Fruit fly (Drosophila melanogaster) whole organism, embryonic: ENCODE data around the gene Atg6.

Experiments
- Abd-B ChIP-seq: fragments of 200-800 bp; sonication (Bioruptor generic); optimal IDR thresholded peaks from 2 replicates; lab custom pipeline; 2018; ENCODE audit warnings: missing biosample characterization, mild to moderate bottlenecking, missing genetic modification characterization, moderate library complexity
- Ada2b ChIP-seq: fragments of 200-800 bp; sonication (Bioruptor generic); IDR thresholded peaks from 2 replicates; pipeline ENCODE4 v1.3.6; 2022; ENCODE audit warnings: missing biosample characterization, missing genetic modification characterization
- Adf1 ChIP-seq: fragments of 200-800 bp; sonication (Bioruptor generic); IDR thresholded peaks from 2 replicates; pipeline ENCODE4 v1.3.6; 2022; ENCODE audit warnings: missing biosample characterization, missing genetic modification characterization
- Atf3 ChIP-seq: fragments of 200-800 bp; sonication (Bioruptor generic); optimal IDR thresholded peaks from 3 replicates; lab custom pipeline; 2016; ENCODE audit warnings: missing biosample characterization, missing genetic modification characterization
- CG10654 ChIP-seq: fragments of 200-800 bp; sonication (Bioruptor generic); optimal IDR thresholded peaks from 2 replicates; lab custom pipeline; 2016; ENCODE audit warnings: missing biosample characterization, missing genetic modification characterization
- CG12071 ChIP-seq: fragments of 200-800 bp; sonication (Bioruptor generic); optimal IDR thresholded peaks from 3 replicates; lab custom pipeline; 2018; ENCODE audit warnings: missing biosample characterization, mild to moderate bottlenecking, missing genetic modification characterization
- CG12299 ChIP-seq: fragments of 200-800 bp; sonication (Bioruptor generic); optimal IDR thresholded peaks from 2 replicates; lab custom pipeline; 2018; ENCODE audit warnings: missing biosample characterization, mild to moderate bottlenecking, missing genetic modification characterization
- CG13894 ChIP-seq: fragments of 200-800 bp; sonication (Bioruptor generic); optimal IDR thresholded peaks from 3 replicates; lab custom pipeline; 2018; ENCODE audit warnings: missing biosample characterization, mild to moderate bottlenecking, missing genetic modification characterization, moderate library complexity
- CG14441 ChIP-seq: fragments of 200-800 bp; sonication (Bioruptor generic); IDR thresholded peaks from 2 replicates; pipeline ENCODE4 v1.3.6; 2022; ENCODE audit warnings: missing biosample characterization, missing genetic modification characterization
- CG17612 ChIP-seq: fragments of 200-800 bp; sonication (Bioruptor generic); IDR thresholded peaks from 2 replicates; pipeline ENCODE4 v1.3.6; 2022; ENCODE audit warnings: missing biosample characterization, missing genetic modification characterization
- CG18262 ChIP-seq: fragments of 200-800 bp; optimal IDR thresholded peaks from 3 replicates; lab custom pipeline; 2019; ENCODE audit warnings: missing biosample characterization, mild to moderate bottlenecking, missing genetic modification characterization, moderate library complexity
- CG18476 ChIP-seq: fragments of 200-800 bp; sonication (Bioruptor generic); optimal IDR thresholded peaks from 2 replicates; lab custom pipeline; 2016; ENCODE audit warnings: missing biosample characterization, mild to moderate bottlenecking, missing genetic modification characterization
- CG2889 ChIP-seq: fragments of 200-800 bp; sonication (Bioruptor generic); IDR thresholded peaks from 3 replicates; pipeline ENCODE4 v1.3.6; 2022; ENCODE audit warnings: missing biosample characterization, missing genetic modification characterization
- CG30020 ChIP-seq: fragments of 200-800 bp; optimal IDR thresholded peaks from 2 replicates; lab custom pipeline; 2019; ENCODE audit warnings: missing biosample characterization, mild to moderate bottlenecking, missing genetic modification characterization, moderate library complexity
- CG32772 ChIP-seq: fragments of 200-800 bp; sonication (Bioruptor generic); IDR thresholded peaks from 2 replicates; pipeline ENCODE4 v1.3.6; 2022; ENCODE audit warnings: missing biosample characterization, missing genetic modification characterization
- CG3281 ChIP-seq: fragments of 200-800 bp; sonication (Bioruptor generic); optimal IDR thresholded peaks from 3 replicates; lab custom pipeline; 2017; ENCODE audit warnings: missing biosample characterization, mild to moderate bottlenecking, missing genetic modification characterization
- CG4730 ChIP-seq: fragments of 200-800 bp; sonication (Bioruptor generic); IDR thresholded peaks from 2 replicates; pipeline ENCODE4 v1.3.6; 2022; ENCODE audit warnings: missing biosample characterization, missing genetic modification characterization
- CG5953 ChIP-seq: fragments of 200-800 bp; sonication (Bioruptor generic); IDR thresholded peaks from 2 replicates; pipeline ENCODE4 v1.3.6; 2022; ENCODE audit warnings: missing biosample characterization, missing genetic modification characterization
- CG8089 ChIP-seq: fragments of 200-800 bp; sonication (Bioruptor generic); optimal IDR thresholded peaks from 3 replicates; lab custom pipeline; 2016; ENCODE audit warnings: missing biosample characterization, missing genetic modification characterization
- CG8924 ChIP-seq: fragments of 200-800 bp; optimal IDR thresholded peaks from 3 replicates; lab custom pipeline; 2019; ENCODE audit warnings: missing biosample characterization, mild to moderate bottlenecking, missing genetic modification characterization, moderate library complexity
- CoRest ChIP-seq: fragments of 200-800 bp; sonication (Bioruptor generic); optimal IDR thresholded peaks from 3 replicates; lab custom pipeline; 2018; ENCODE audit warnings: missing biosample characterization, mild to moderate bottlenecking, missing genetic modification characterization, moderate library complexity
- Dbx ChIP-seq: fragments of 200-800 bp; sonication (Bioruptor generic); IDR thresholded peaks from 3 replicates; pipeline ENCODE4 v1.3.6; 2022; ENCODE audit warnings: missing biosample characterization, missing genetic modification characterization
- Dek ChIP-seq: fragments of 200-800 bp; sonication (Bioruptor generic); optimal IDR thresholded peaks from 3 replicates; lab custom pipeline; 2019; ENCODE audit warnings: missing biosample characterization, mild to moderate bottlenecking, missing genetic modification characterization, moderate library complexity
- Dp ChIP-seq: fragments of 200-800 bp; sonication (Bioruptor generic); optimal IDR thresholded peaks from 2 replicates; lab custom pipeline; 2018; ENCODE audit warnings: missing biosample characterization, mild to moderate bottlenecking, missing genetic modification characterization, moderate library complexity
- Fer3 ChIP-seq: fragments of 200-800 bp; sonication (Bioruptor generic); optimal IDR thresholded peaks from 2 replicates; lab custom pipeline; 2018; ENCODE audit warnings: missing biosample characterization, mild to moderate bottlenecking, missing genetic modification characterization, moderate library complexity
- GATAe ChIP-seq: fragments of 200-800 bp; sonication (Bioruptor generic); conservative IDR thresholded peaks from 2 replicates; pipeline ENCODE4 v1.3.6; 2022; ENCODE audit warnings: missing biosample characterization, missing genetic modification characterization
- HLH3B ChIP-seq: fragments of 200-800 bp; sonication (Bioruptor generic); IDR thresholded peaks from 2 replicates; pipeline ENCODE4 v1.3.6; 2022; ENCODE audit warnings: missing biosample characterization, missing genetic modification characterization
- MESR4 ChIP-seq: fragments of 200-800 bp; sonication (Bioruptor generic); optimal IDR thresholded peaks from 2 replicates; lab custom pipeline; 2018; ENCODE audit warnings: missing biosample characterization, mild to moderate bottlenecking, missing genetic modification characterization, moderate library complexity
- Nf-YB ChIP-seq: fragments of 200-800 bp; sonication (Bioruptor generic); optimal IDR thresholded peaks from 3 replicates; lab custom pipeline; 2019; ENCODE audit warnings: missing biosample characterization, mild to moderate bottlenecking, missing genetic modification characterization, moderate library complexity
- Rfx ChIP-seq: fragments of 200-800 bp; sonication (Bioruptor generic); IDR thresholded peaks from 2 replicates; pipeline ENCODE4 v1.3.6; 2022; ENCODE audit warnings: missing biosample characterization, missing genetic modification characterization
- Xrp1 ChIP-seq: fragments of 200-800 bp; sonication (Bioruptor generic); IDR thresholded peaks from 2 replicates; pipeline ENCODE4 v1.3.6; 2022; ENCODE audit warnings: missing biosample characterization, missing genetic modification characterization
- ac ChIP-seq: fragments of 200-800 bp; sonication (Bioruptor generic); optimal IDR thresholded peaks from 3 replicates; lab custom pipeline; 2017; ENCODE audit warnings: missing biosample characterization, mild to moderate bottlenecking, missing genetic modification characterization
- az2 ChIP-seq: fragments of 200-800 bp; sonication (Bioruptor generic); optimal IDR thresholded peaks from 3 replicates; lab custom pipeline; 2016; ENCODE audit warnings: missing biosample characterization, missing genetic modification characterization
- bcd ChIP-seq: fragments of 200-800 bp; sonication (Bioruptor generic); optimal IDR thresholded peaks from 2 replicates; lab custom pipeline; 2017; ENCODE audit warnings: missing biosample characterization, mild to moderate bottlenecking, missing genetic modification characterization
- chinmo ChIP-seq: fragments of 200-800 bp; sonication (Bioruptor generic); IDR thresholded peaks from 4 replicates; pipeline ENCODE4 v1.3.6; 2022; ENCODE audit warnings: missing biosample characterization, missing genetic modification characterization; ENCODE audit not compliant: partially characterized antibody
- chn ChIP-seq: fragments of 200-800 bp; sonication (Bioruptor generic); optimal IDR thresholded peaks from 2 replicates; lab custom pipeline; 2016; ENCODE audit warnings: missing biosample characterization, missing genetic modification characterization
- crp ChIP-seq, 2 experiments: fragments of 200-800 bp; sonication (Bioruptor generic); optimal IDR thresholded peaks; 2 replicates in 1 of 2; 3 replicates in 1 of 2; lab custom pipeline; 2017; ENCODE audit warnings: missing biosample characterization in 2 of 2, missing genetic modification characterization in 2 of 2, mild to moderate bottlenecking in 1 of 2, moderate library complexity in 1 of 2
- en ChIP-seq: fragments of 200-800 bp; sonication (Bioruptor generic); optimal IDR thresholded peaks from 2 replicates; lab custom pipeline; 2016; ENCODE audit warnings: missing biosample characterization, missing genetic modification characterization
- fd64A ChIP-seq: fragments of 200-800 bp; sonication (Bioruptor generic); optimal IDR thresholded peaks from 3 replicates; lab custom pipeline; 2018; ENCODE audit warnings: missing biosample characterization, mild to moderate bottlenecking, missing genetic modification characterization
- ftz-f1 ChIP-seq: fragments of 200-800 bp; sonication (Bioruptor generic); optimal IDR thresholded peaks from 2 replicates; lab custom pipeline; 2016; ENCODE audit warnings: missing biosample characterization, missing genetic modification characterization
- gsb ChIP-seq: fragments of 200-800 bp; sonication (Bioruptor generic); IDR thresholded peaks from 2 replicates; pipeline ENCODE4 v1.3.6; 2022; ENCODE audit warnings: missing biosample characterization, missing genetic modification characterization
- her ChIP-seq: fragments of 200-800 bp; sonication (Bioruptor generic); optimal IDR thresholded peaks from 2 replicates; lab custom pipeline; 2016; ENCODE audit warnings: missing biosample characterization, missing genetic modification characterization
- jing ChIP-seq: fragments of 200-800 bp; sonication (Bioruptor generic); optimal IDR thresholded peaks from 2 replicates; lab custom pipeline; 2018; ENCODE audit warnings: missing biosample characterization, mild to moderate bottlenecking, missing genetic modification characterization
- lab ChIP-seq: fragments of 200-800 bp; sonication (Bioruptor generic); optimal IDR thresholded peaks from 3 replicates; lab custom pipeline; 2017; ENCODE audit warnings: missing biosample characterization, missing genetic modification characterization, mild to moderate bottlenecking, moderate library complexity, missing genetic modification reagents
- org-1 ChIP-seq: fragments of 200-800 bp; sonication (Bioruptor generic); optimal IDR thresholded peaks from 2 replicates; lab custom pipeline; 2017; ENCODE audit warnings: missing biosample characterization, missing genetic modification characterization
- pita ChIP-seq: fragments of 200-800 bp; sonication (Bioruptor generic); optimal IDR thresholded peaks from 2 replicates; lab custom pipeline; 2017; ENCODE audit warnings: missing biosample characterization, mild to moderate bottlenecking, missing genetic modification characterization
- sc ChIP-seq, 3 experiments: fragments of >200 bp in 2 of 3; fragments of 200-800 bp in 1 of 3; sonication (Bioruptor generic) in 1 of 3; optimal IDR thresholded peaks; 2 replicates in 2 of 3; 3 replicates in 1 of 3; lab custom pipeline; 2017; ENCODE audit warnings: mild to moderate bottlenecking in 1 of 3, missing biosample characterization in 1 of 3, missing genetic modification characterization in 1 of 3, missing genetic modification reagents in 1 of 3
- sim ChIP-seq: fragments of 200-800 bp; sonication (Bioruptor generic); IDR thresholded peaks from 2 replicates; pipeline ENCODE4 v1.3.6; 2022; ENCODE audit warnings: missing biosample characterization, missing genetic modification characterization
- tll ChIP-seq, 2 experiments: fragments of 200-800 bp in 1 of 2; fragments of >200 bp in 1 of 2; sonication (Bioruptor generic) in 1 of 2; optimal IDR thresholded peaks; 2 replicates each; lab custom pipeline; 2017 to 2019; ENCODE audit warnings: missing biosample characterization in 2 of 2, missing genetic modification characterization in 2 of 2, mild to moderate bottlenecking in 1 of 2, moderate library complexity in 1 of 2
- tx ChIP-seq: fragments of 200-800 bp; sonication (Bioruptor generic); optimal IDR thresholded peaks from 2 replicates; lab custom pipeline; 2016; ENCODE audit warnings: missing biosample characterization, missing genetic modification characterization
- zen ChIP-seq: fragments of 200-800 bp; sonication (Bioruptor generic); optimal IDR thresholded peaks from 3 replicates; lab custom pipeline; 2018; ENCODE audit warnings: missing biosample characterization, mild to moderate bottlenecking, missing genetic modification characterization, moderate library complexity

The Atg6 gene

dm6 chr3R:24068830-24069229 is 18.2 kb upstream of the Atg6 start (continued):
- no peak for TF ChIP-seq CG12071 (GFP tag; lab: Kevin White, UChicago)
- no peak for TF ChIP-seq tx (GFP tag; lab: Kevin White, UChicago)
- TF ChIP-seq CG13894 (tag; lab: Kevin White, UChicago): no peak
- no peak for TF ChIP-seq tll (GFP tag; optimal IDR thresholded peaks at IDR 0.05; lab: Kevin White, UChicago)
- no peak for TF ChIP-seq Atf3 (GFP tag; lab: Kevin White, UChicago)
- TF ChIP-seq CG12299 (tag; lab: Kevin White, UChicago): no peak
- TF ChIP-seq Adf1 (GFP tag; lab: Robert Waterston, UW): no peak
- TF ChIP-seq zen (tag; lab: Kevin White, UChicago): no peak
- TF ChIP-seq lab: peak; percentile 20
- TF ChIP-seq ftz-f1 (GFP tag; lab: Kevin White, UChicago): no peak
- no peak for TF ChIP-seq chn (GFP tag; lab: Kevin White, UChicago)
- TF ChIP-seq CG4730 (GFP tag; lab: Robert Waterston, UW): no peak
- TF ChIP-seq her (GFP tag; lab: Kevin White, UChicago): no peak
- no peak for TF ChIP-seq jing (GFP tag; lab: Kevin White, UChicago)
- TF ChIP-seq CG30020 (tag; lab: Kevin White, UChicago): no peak
- TF ChIP-seq CG5953 (GFP tag; lab: Robert Waterston, UW): no peak
- TF ChIP-seq CG17612 (GFP tag; lab: Robert Waterston, UW): no peak
- no peak for TF ChIP-seq sc (optimal IDR thresholded peaks at IDR 0.05; lab: Kevin White, UChicago)
- TF ChIP-seq sc (GFP tag; optimal IDR thresholded peaks at IDR 0.05; lab: Kevin White, UChicago): no peak
- no peak for TF ChIP-seq sim (GFP tag; lab: Robert Waterston, UW)
- TF ChIP-seq GATAe (GFP tag; lab: Robert Waterston, UW): no peak
- no peak for TF ChIP-seq Dek (tag; lab: Kevin White, UChicago)
- TF ChIP-seq az2 (GFP tag; lab: Kevin White, UChicago): no peak
- TF ChIP-seq CG32772 (GFP tag; lab: Robert Waterston, UW): no peak
- TF ChIP-seq Dbx (GFP tag; lab: Robert Waterston, UW): no peak
- TF ChIP-seq Xrp1 (GFP tag; lab: Robert Waterston, UW): peak; percentile 31; the same call in 1 of the 2 replicates
- TF ChIP-seq pita (GFP tag; lab: Kevin White, UChicago): no peak
- TF ChIP-seq CG18262: no peak
- TF ChIP-seq CG2889 (GFP tag; lab: Robert Waterston, UW): no peak
- peak; percentile 50; the same call in 1 of the 2 replicates for TF ChIP-seq Ada2b (GFP tag; lab: Robert Waterston, UW)
- no peak for TF ChIP-seq chinmo (GFP tag; lab: Robert Waterston, UW)
- no peak for TF ChIP-seq org-1
- no peak for TF ChIP-seq CG10654 (GFP tag; lab: Kevin White, UChicago)
- no peak for TF ChIP-seq bcd (GFP tag; lab: Kevin White, UChicago)
- TF ChIP-seq CG8089 (GFP tag; lab: Kevin White, UChicago): no peak
- TF ChIP-seq crp (GFP tag; optimal IDR thresholded peaks at IDR 0.05; lab: Kevin White, UChicago): no peak
- TF ChIP-seq Rfx: no peak
- no peak for TF ChIP-seq ac (GFP tag; lab: Kevin White, UChicago)
- no peak for TF ChIP-seq HLH3B (GFP tag; lab: Robert Waterston, UW)
- no peak for TF ChIP-seq Dp (GFP tag; lab: Kevin White, UChicago)
- TF ChIP-seq CG8924 (tag; lab: Kevin White, UChicago): peak; percentile 3
- no peak for TF ChIP-seq CG18476 (GFP tag; lab: Kevin White, UChicago)
- TF ChIP-seq gsb: no peak
- TF ChIP-seq CG3281 (GFP tag; lab: Kevin White, UChicago): no peak
- no peak for TF ChIP-seq Nf-YB
- TF ChIP-seq MESR4: no peak
- peak; percentile 22 for TF ChIP-seq CoRest
- TF ChIP-seq Abd-B (GFP tag; lab: Kevin White, UChicago): no peak
- no peak for TF ChIP-seq fd64A (GFP tag; lab: Kevin White, UChicago)
- no peak for TF ChIP-seq en (GFP tag; lab: Kevin White, UChicago)
- peak; percentile 3 for TF ChIP-seq Fer3 (tag; lab: Kevin White, UChicago)
- TF ChIP-seq CG14441 (GFP tag; lab: Robert Waterston, UW): no peak
